Fruit fly (Drosophila melanogaster): Measurements from ENCODE around the gene sinah.

The sinah gene

dm6 chr3L:16889545-16889944 lies 30.7 kb downstream of the sinah start:
- TF ChIP-seq vri (GFP tag; optimal IDR thresholded peaks at IDR 0.05) (peak; percentile 15), CG8632 (GFP tag; optimal IDR thresholded peaks at IDR 0.05) (no peak), fkh (GFP tag; optimal IDR thresholded peaks at IDR 0.05) (peak; percentile 72), CG16779 (tag; optimal IDR thresholded peaks at IDR 0.05) (no peak), CG34406 (GFP tag; optimal IDR thresholded peaks at IDR 0.05) (no peak), CG1621 (tag; optimal IDR thresholded peaks at IDR 0.05) (no peak), Blimp-1 (GFP tag; optimal IDR thresholded peaks at IDR 0.05) (no peak), CG8119 (GFP tag; IDR thresholded peaks at IDR 0.05) (no peak), CG10631 (GFP tag; optimal IDR thresholded peaks at IDR 0.05) (no peak)

dm6 chr3L:16890650-16891336 lies 31.9 kb downstream of the sinah start:
- peak; percentile 70 for TF ChIP-seq CG6808 (GFP tag; optimal IDR thresholded peaks at IDR 0.05)
- peak; percentile 55 to 71 for TF ChIP-seq ss (GFP tag; optimal IDR thresholded peaks at IDR 0.05)
- peak; percentile 65 for TF ChIP-seq CG11902 (GFP tag; optimal IDR thresholded peaks at IDR 0.05)
- TF ChIP-seq achi (GFP tag; optimal IDR thresholded peaks at IDR 0.05), result peak; percentile 85
- peak; percentile 94 for TF ChIP-seq CG8119 (GFP tag; IDR thresholded peaks at IDR 0.05)
- peak; percentile 92 for TF ChIP-seq CG32006 (GFP tag; optimal IDR thresholded peaks at IDR 0.05)
- peak; percentile 76 for TF ChIP-seq CG6276 (GFP tag; optimal IDR thresholded peaks at IDR 0.05)
- TF ChIP-seq CG1621 (tag; optimal IDR thresholded peaks at IDR 0.05), result peak; percentile 76
- TF ChIP-seq Ets96B (tag; optimal IDR thresholded peaks at IDR 0.05), result peak; percentile 81
- TF ChIP-seq fd59A (GFP tag; optimal IDR thresholded peaks at IDR 0.05), result peak; percentile 77
- TF ChIP-seq esn (GFP tag; optimal IDR thresholded peaks at IDR 0.05), result peak; percentile 89
- peak; percentile 59 for TF ChIP-seq CG8319 (GFP tag; optimal IDR thresholded peaks at IDR 0.05)
- peak; percentile 82 for TF ChIP-seq Lpt (GFP tag; optimal IDR thresholded peaks at IDR 0.05)
- TF ChIP-seq Eip78C (GFP tag), result peak; percentile 96
- TF ChIP-seq acj6 (GFP tag; optimal IDR thresholded peaks at IDR 0.05), result peak; percentile 88
- TF ChIP-seq lz (GFP tag; optimal IDR thresholded peaks at IDR 0.05), result peak; percentile 88
- peak; percentile 80 for TF ChIP-seq CG34406 (GFP tag; optimal IDR thresholded peaks at IDR 0.05)
- peak; percentile 88 for TF ChIP-seq Sox14 (GFP tag; optimal IDR thresholded peaks at IDR 0.05)
- TF ChIP-seq spab (GFP tag; optimal IDR thresholded peaks at IDR 0.05), result peak; percentile 73
- TF ChIP-seq CG6792 (GFP tag; optimal IDR thresholded peaks at IDR 0.05), result peak; percentile 89
- TF ChIP-seq Hr4 (GFP tag; optimal IDR thresholded peaks at IDR 0.05), result peak; percentile 91
- peak; percentile 80 for TF ChIP-seq Met (GFP tag; optimal IDR thresholded peaks at IDR 0.05)
- peak; percentile 92 for TF ChIP-seq svp (GFP tag)
- peak; percentile 77 for TF ChIP-seq CG11762 (GFP tag; optimal IDR thresholded peaks at IDR 0.05; ENCODE audit: insufficient read depth)
- TF ChIP-seq CG7368 (GFP tag; optimal IDR thresholded peaks at IDR 0.05), result peak; percentile 65
- TF ChIP-seq cyc (GFP tag; optimal IDR thresholded peaks at IDR 0.05), result peak; percentile 84
- TF ChIP-seq CG16779 (tag; optimal IDR thresholded peaks at IDR 0.05), result peak; percentile 74
- peak; percentile 72 for TF ChIP-seq CG8632 (GFP tag; optimal IDR thresholded peaks at IDR 0.05)
- peak; percentile 27 for TF ChIP-seq fkh (GFP tag; optimal IDR thresholded peaks at IDR 0.05)
- TF ChIP-seq Sox102F (GFP tag; optimal IDR thresholded peaks at IDR 0.05), result peak; percentile 75
- TF ChIP-seq CG15336 (GFP tag; IDR thresholded peaks at IDR 0.05), result peak; percentile 92
- peak; percentile 74 for TF ChIP-seq dac (GFP tag; optimal IDR thresholded peaks at IDR 0.05)
- TF ChIP-seq Smox (GFP tag; optimal IDR thresholded peaks at IDR 0.05), result peak; percentile 77
- peak; percentile 41 for TF ChIP-seq CG9139 (GFP tag; optimal IDR thresholded peaks at IDR 0.05)
- TF ChIP-seq CG4318 (GFP tag; optimal IDR thresholded peaks at IDR 0.05), result peak; percentile 85
- TF ChIP-seq CG3032 (tag; optimal IDR thresholded peaks at IDR 0.05), result peak; percentile 73
- TF ChIP-seq fd85E (GFP tag; optimal IDR thresholded peaks at IDR 0.05), result no peak
- peak; percentile 68 for TF ChIP-seq Sox15 (GFP tag; optimal IDR thresholded peaks at IDR 0.05)
- peak; percentile 71 for TF ChIP-seq CG10669 (GFP tag; optimal IDR thresholded peaks at IDR 0.05)
- peak; percentile 85 for TF ChIP-seq Hr39 (GFP tag; optimal IDR thresholded peaks at IDR 0.05)
- TF ChIP-seq OdsH (GFP tag; optimal IDR thresholded peaks at IDR 0.05), result peak; percentile 89
- TF ChIP-seq Eip93F (GFP tag; optimal IDR thresholded peaks at IDR 0.05), result no peak
- peak; percentile 79 for TF ChIP-seq dsx (GFP tag; optimal IDR thresholded peaks at IDR 0.05; ENCODE audit: poor library complexity, severe bottlenecking)
- TF ChIP-seq pdm3 (GFP tag; optimal IDR thresholded peaks at IDR 0.05), result peak; percentile 87
- peak; percentile 87 for TF ChIP-seq CG31627 (GFP tag; optimal IDR thresholded peaks at IDR 0.05)
